Fruit fly (Drosophila melanogaster): ENCODE results near the gene Mrp4.
A peak's percentile ranks its signal among the peaks of the same experiment; 100 is the strongest.

Mrp4 gene

dm6 chr3R:11563147-11563546, 5.9 kb upstream of the Mrp4 start:
- TF ChIP-seq dl (GFP tag; optimal IDR thresholded peaks at IDR 0.05; ENCODE audit: insufficient read depth in 1 of 2, partially characterized antibody in 2 of 2) (no peak), Sp1 (GFP tag; optimal IDR thresholded peaks at IDR 0.05) (peak; percentile 12)

- TF ChIP-seq Hnf4 (GFP tag; optimal IDR thresholded peaks at IDR 0.05) (peak; percentile 27), Sp1 (GFP tag; optimal IDR thresholded peaks at IDR 0.05) (peak; percentile 56), CrebA (GFP tag; optimal IDR thresholded peaks at IDR 0.05; ENCODE audit: borderline replicate concordance) (peak; percentile 68), OdsH (GFP tag; optimal IDR thresholded peaks at IDR 0.05) (no peak), pan (optimal IDR thresholded peaks at IDR 0.05) (no peak), ey (GFP tag; optimal IDR thresholded peaks at IDR 0.05) (no peak), br (GFP tag; optimal IDR thresholded peaks at IDR 0.05) (no peak), sv (GFP tag; optimal IDR thresholded peaks at IDR 0.05) (no peak), foxo (GFP tag; optimal IDR thresholded peaks at IDR 0.05) (no peak), psq (GFP tag; optimal IDR thresholded peaks at IDR 0.05) (no peak), CG32264 (GFP tag; optimal IDR thresholded peaks at IDR 0.05) (no peak), Hr78 (GFP tag; optimal IDR thresholded peaks at IDR 0.05) (no peak), lola (GFP tag; optimal IDR thresholded peaks at IDR 0.05) (no peak), Dif (GFP tag; optimal IDR thresholded peaks at IDR 0.05; ENCODE audit: partially characterized antibody) (no peak), jim (GFP tag; optimal IDR thresholded peaks at IDR 0.05) (no peak), brk (GFP tag; optimal IDR thresholded peaks at IDR 0.05) (no peak), Mio (GFP tag; optimal IDR thresholded peaks at IDR 0.05) (no peak), Dfd (GFP tag; optimal IDR thresholded peaks at IDR 0.05) (no peak), Hr83 (GFP tag; optimal IDR thresholded peaks at IDR 0.05; ENCODE audit: poor library complexity, severe bottlenecking) (no peak), woc (GFP tag; optimal IDR thresholded peaks at IDR 0.05) (no peak), HLH106 (tag; optimal IDR thresholded peaks at IDR 0.05) (no peak), Rel (GFP tag; optimal IDR thresholded peaks at IDR 0.05) (no peak), Rel (tag; optimal IDR thresholded peaks at IDR 0.05) (peak; percentile 61), Myc (optimal IDR thresholded peaks at IDR 0.05) (no peak), CG9705 (GFP tag; optimal IDR thresholded peaks at IDR 0.05) (peak; percentile 21), h (GFP tag; optimal IDR thresholded peaks at IDR 0.05) (no peak), Jra (GFP tag; optimal IDR thresholded peaks at IDR 0.05) (no peak), tai (GFP tag; optimal IDR thresholded peaks at IDR 0.05) (peak; percentile 3), dsf (GFP tag; optimal IDR thresholded peaks at IDR 0.05; ENCODE audit: borderline replicate concordance) (no peak)
These were observed 4.2 kb upstream of the Mrp4 start for dm6 chr3R:11564792-11565402.

dm6 chr3R:11566769-11567570, 2.1 kb upstream of the Mrp4 start, which contains the start of the genes fabp and sea:
fabp (minus strand) TSS chr3R:11567054.
sea (minus strand) TSS chr3R:11567054.
- no peak for TF ChIP-seq pan (optimal IDR thresholded peaks at IDR 0.05)
- TF ChIP-seq GATAd (GFP tag; optimal IDR thresholded peaks at IDR 0.05): no peak
- TF ChIP-seq tai (GFP tag; optimal IDR thresholded peaks at IDR 0.05): no peak
- TF ChIP-seq OdsH (GFP tag; optimal IDR thresholded peaks at IDR 0.05): peak; percentile 58
- peak; percentile 32 for TF ChIP-seq ey (GFP tag; optimal IDR thresholded peaks at IDR 0.05)
- peak in 1 of 2 experiments; percentile 50 for TF ChIP-seq foxo (GFP tag; optimal IDR thresholded peaks at IDR 0.05)
- TF ChIP-seq Hnf4 (GFP tag; optimal IDR thresholded peaks at IDR 0.05): peak; percentile 56
- TF ChIP-seq HLH106 (tag; optimal IDR thresholded peaks at IDR 0.05): peak; percentile 50
- peak; percentile 67 for TF ChIP-seq fru (GFP tag; optimal IDR thresholded peaks at IDR 0.05)
- TF ChIP-seq Hr83 (GFP tag; optimal IDR thresholded peaks at IDR 0.05; ENCODE audit: poor library complexity, severe bottlenecking): peak; percentile 59
- TF ChIP-seq CrebA (GFP tag; optimal IDR thresholded peaks at IDR 0.05; ENCODE audit: borderline replicate concordance): peak; percentile 94
- TF ChIP-seq Sp1 (GFP tag; optimal IDR thresholded peaks at IDR 0.05): peak; percentile 67
- TF ChIP-seq Rel (GFP tag; optimal IDR thresholded peaks at IDR 0.05): no peak
- TF ChIP-seq Rel (tag; optimal IDR thresholded peaks at IDR 0.05): peak; percentile 35
- TF ChIP-seq Jra (GFP tag; optimal IDR thresholded peaks at IDR 0.05): no peak
- no peak for TF ChIP-seq Dif (GFP tag; optimal IDR thresholded peaks at IDR 0.05; ENCODE audit: partially characterized antibody)
- TF ChIP-seq psq (GFP tag; optimal IDR thresholded peaks at IDR 0.05): peak; percentile 37
- TF ChIP-seq h (GFP tag; optimal IDR thresholded peaks at IDR 0.05): peak; percentile 52
- TF ChIP-seq rgr (GFP tag; optimal IDR thresholded peaks at IDR 0.05): peak; percentile 50
- peak; percentile 35 for TF ChIP-seq br (GFP tag; optimal IDR thresholded peaks at IDR 0.05)

All from whole organism, wandering third instar larva.